Worm (Caenorhabditis elegans) whole organism, late embryonic: ENCODE results near the gene spr-3.

Source experiments
- C08G9.2 ChIP-seq: sonication (generic microtip); optimal IDR thresholded peaks from 2 replicates; lab custom pipeline; 2016; ENCODE audit warnings: mild to moderate bottlenecking, missing genetic modification characterization, moderate library complexity, missing compliant biosample characterization
- C38D4.7 ChIP-seq: fragments of 200-800 bp; sonication (Bioruptor generic); optimal IDR thresholded peaks from 2 replicates; lab custom pipeline; 2018; ENCODE audit warnings: mild to moderate bottlenecking, missing genetic modification characterization, moderate library complexity, missing compliant biosample characterization
- K02D7.2 ChIP-seq: sonication (generic microtip); optimal IDR thresholded peaks from 2 replicates; lab custom pipeline; 2017; ENCODE audit warnings: mild to moderate bottlenecking, missing genetic modification characterization, missing compliant biosample characterization
- ama-1 ChIP-seq: fragments of 150-350 bp; optimal IDR thresholded peaks from 2 replicates; lab custom pipeline; 2014
- dve-1 ChIP-seq: sonication (generic microtip); optimal IDR thresholded peaks from 2 replicates; lab custom pipeline; 2017; ENCODE audit warnings: antibody characterized with exemption, mild to moderate bottlenecking, missing genetic modification characterization, missing compliant biosample characterization
- nhr-11 ChIP-seq: fragments of 150-350 bp; optimal IDR thresholded peaks from 2 replicates; lab custom pipeline; 2014; ENCODE audit warnings: missing biosample characterization, missing genetic modification characterization
- syd-9 ChIP-seq: sonication (generic microtip); optimal IDR thresholded peaks from 2 replicates; lab custom pipeline; 2016; ENCODE audit warnings: mild to moderate bottlenecking, missing genetic modification characterization, moderate library complexity, missing compliant biosample characterization
- tbx-7 ChIP-seq: sonication (generic microtip); optimal IDR thresholded peaks from 2 replicates; lab custom pipeline; 2016; ENCODE audit warnings: missing genotype, missing genetic modification characterization, missing compliant biosample characterization

- TF ChIP-seq ama-1 (no peak), dve-1 (no peak), nhr-11 (tag; lab: Kevin White, UChicago) (no peak), syd-9 (tag; lab: Kevin White, UChicago) (no peak), C38D4.7 (GFP tag; lab: Kevin White, UChicago) (no peak), tbx-7 (tag; lab: Kevin White, UChicago) (no peak), K02D7.2 (no peak), C08G9.2 (tag; lab: Kevin White, UChicago) (no peak)
Measured at ce11 chrX:4500499-4500898, 13.4 kb upstream of the spr-3 start.
